Worm (Caenorhabditis elegans) whole organism, early embryonic: ENCODE results near the gene F46H6.5.

Experiments used
- ama-1 ChIP-seq: fragments of 150-350 bp; optimal IDR thresholded peaks from 2 replicates; lab custom pipeline; 2014
- hmbx-1 ChIP-seq: sonication (generic microtip); optimal IDR thresholded peaks from 2 replicates; lab custom pipeline; 2016; ENCODE audit warnings: mild to moderate bottlenecking, missing genetic modification characterization, missing compliant biosample characterization
- hnd-1 ChIP-seq: sonication (generic microtip); optimal IDR thresholded peaks from 2 replicates; lab custom pipeline; 2016; ENCODE audit warnings: missing genetic modification characterization, missing compliant biosample characterization
- pes-1 ChIP-seq: fragments of 200-800 bp; sonication (Bioruptor generic); IDR thresholded peaks from 2 replicates; pipeline ENCODE4 v1.3.6; 2022; ENCODE audit warnings: missing genetic modification reagents, missing genetic modification characterization, missing compliant biosample characterization
- tbx-37 ChIP-seq: fragments of 200-800 bp; sonication (Bioruptor generic); conservative IDR thresholded peaks from 2 replicates; pipeline ENCODE4 v1.3.6; 2022; ENCODE audit warnings: missing genetic modification reagents, missing genetic modification characterization, missing compliant biosample characterization

DNA sequence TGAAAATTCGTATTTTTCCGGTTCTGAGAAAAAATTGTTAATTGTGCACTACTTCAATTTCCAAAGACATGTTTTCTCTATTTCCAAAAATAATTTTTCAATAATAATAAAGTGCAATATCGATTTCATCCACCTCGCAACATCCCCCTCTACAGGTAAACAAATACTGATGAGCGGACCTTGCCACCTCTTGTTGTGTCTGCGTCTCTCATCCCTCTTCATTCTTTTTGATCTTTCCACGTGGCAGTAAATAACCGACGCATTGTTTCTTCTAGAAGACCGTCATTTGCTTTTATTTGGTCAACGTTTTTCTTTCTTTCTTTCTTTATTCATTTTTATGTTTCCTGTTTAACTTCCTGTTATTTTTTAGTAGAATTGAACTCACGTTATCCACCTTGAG, 11.3 kb upstream of the F46H6.5 start:
- TF ChIP-seq tbx-37 (no peak), ama-1 (lab: Kevin White, UChicago) (no peak), pes-1 (GFP tag; lab: Robert Waterston, UW) (no peak), hnd-1 (tag; lab: Kevin White, UChicago) (no peak), hmbx-1 (tag; lab: Kevin White, UChicago) (no peak)
